Worm (Caenorhabditis elegans): ENCODE measurements around the gene H25K10.2.

DNA sequence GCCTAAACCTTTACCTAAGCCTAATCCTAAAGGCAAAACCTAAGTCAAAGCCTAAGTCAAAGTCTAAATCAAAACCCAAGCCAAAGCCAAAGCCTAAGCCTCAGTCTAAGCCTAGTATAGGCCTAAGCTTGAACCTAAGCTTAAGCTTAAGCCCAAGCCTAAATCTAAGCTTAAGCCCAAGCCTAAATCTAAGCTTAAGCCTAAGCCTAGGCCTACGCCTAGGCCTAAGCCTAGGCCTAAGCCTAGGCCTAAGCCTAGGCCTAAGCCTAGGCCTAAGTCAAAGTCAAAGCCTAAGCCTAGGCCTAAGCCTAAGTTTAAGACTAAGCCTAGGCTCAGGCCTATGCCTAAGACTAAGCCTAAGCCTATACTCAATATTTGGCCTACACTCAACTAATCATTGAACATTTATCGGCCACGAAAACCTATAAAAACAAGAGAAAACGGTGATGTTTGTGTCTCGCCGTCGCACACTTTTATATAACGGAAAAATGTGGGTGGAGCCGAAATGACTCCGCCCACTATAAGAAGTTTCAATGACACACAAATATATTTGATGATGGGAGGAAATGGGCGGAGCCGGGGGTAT is 37.9 kb downstream of the H25K10.2 start:
- no peak for TF ChIP-seq lim-6 (tag; optimal IDR thresholded peaks at IDR 0.05)
- TF ChIP-seq mec-3 (tag; optimal IDR thresholded peaks at IDR 0.05; ENCODE audit: borderline replicate concordance): no peak
- TF ChIP-seq fkh-10 (GFP tag; optimal IDR thresholded peaks at IDR 0.05): no peak
- TF ChIP-seq C38D4.7 (GFP tag; optimal IDR thresholded peaks at IDR 0.05): no peak
- TF ChIP-seq ama-1 (optimal IDR thresholded peaks at IDR 0.05): no peak
- no peak for TF ChIP-seq ceh-6 (GFP tag; optimal IDR thresholded peaks at IDR 0.05)

Measured in whole organism, late embryonic.